Worm (Caenorhabditis elegans) whole organism, L1 larva: ENCODE results near the gene zipt-16.

Source experiments
- egl-27 ChIP-seq, 2 experiments: fragments of 150-350 bp in 1 of 2; sonication (generic microtip); optimal IDR thresholded peaks; 3 replicates each; lab custom pipeline; 2017 to 2018; ENCODE audit warnings: missing biosample characterization in 2 of 2, missing genetic modification characterization in 2 of 2, missing genetic modification reagents in 2 of 2
- lir-3 ChIP-seq: sonication (generic microtip); optimal IDR thresholded peaks from 2 replicates; lab custom pipeline; 2016; ENCODE audit warnings: mild to moderate bottlenecking, missing genetic modification characterization, moderate library complexity, missing compliant biosample characterization; ENCODE audit not compliant: poor library complexity
- nhr-84 ChIP-seq: sonication (generic microtip); optimal IDR thresholded peaks from 2 replicates; lab custom pipeline; 2017; ENCODE audit warnings: missing biosample characterization, missing genetic modification characterization
- nhr-90 ChIP-seq: sonication (generic microtip); optimal IDR thresholded peaks from 2 replicates; lab custom pipeline; 2016; ENCODE audit warnings: mild to moderate bottlenecking, missing genetic modification characterization, missing compliant biosample characterization; ENCODE audit not compliant: poor library complexity
- pag-3 ChIP-seq: sonication (generic microtip); optimal IDR thresholded peaks from 2 replicates; lab custom pipeline; 2017; ENCODE audit warnings: missing genetic modification characterization, mild to moderate bottlenecking, missing compliant biosample characterization, antibody characterized with exemption, borderline replicate concordance; ENCODE audit not compliant: insufficient read depth
- tlp-1 ChIP-seq: fragments of 150-350 bp; optimal IDR thresholded peaks from 2 replicates; lab custom pipeline; 2014; ENCODE audit warnings: missing biosample characterization, missing genetic modification characterization
- unc-130 ChIP-seq: fragments of 150-350 bp; optimal IDR thresholded peaks from 2 replicates; lab custom pipeline; 2017; ENCODE audit warnings: missing biosample characterization, missing genetic modification characterization, inconsistent platforms
- unc-86 ChIP-seq: sonication (generic microtip); optimal IDR thresholded peaks from 2 replicates; lab custom pipeline; 2016; ENCODE audit warnings: missing genetic modification characterization, missing compliant biosample characterization

- TF ChIP-seq lir-3 = no peak
- TF ChIP-seq tlp-1 (tag; lab: Kevin White, UChicago) = no peak
- no peak for TF ChIP-seq egl-27 (tag; optimal IDR thresholded peaks at IDR 0.05; lab: Kevin White, UChicago)
- no peak for TF ChIP-seq unc-86
- no peak for TF ChIP-seq pag-3
- TF ChIP-seq nhr-84 (tag; lab: Kevin White, UChicago) = no peak
- TF ChIP-seq nhr-90 = no peak
- TF ChIP-seq unc-130 (tag; lab: Kevin White, UChicago) = no peak
Measured at ce11 chrV:11497475-11497874, 34.7 kb downstream of the zipt-16 start.
